Fruit fly (Drosophila melanogaster) Kc167 (cell line): ENCODE data around the gene mag.

Source experiments
- h ChIP-seq: fragments of >200 bp; optimal IDR thresholded peaks from 3 replicates; lab custom pipeline; 2018; ENCODE audit warnings: missing external identifiers
- psq ChIP-seq: fragments of >200 bp; optimal IDR thresholded peaks from 2 replicates; lab custom pipeline; 2017; ENCODE audit warnings: missing external identifiers
- ttk ChIP-seq: sonication (Bioruptor generic); optimal IDR thresholded peaks from 2 replicates; lab custom pipeline; 2017; ENCODE audit warnings: missing external identifiers

dm6 chr3L:20427449-20427848 is 33.0 kb upstream of the mag start, which contains the start of gene CG5274:
- TF ChIP-seq psq (lab: Kevin White, UChicago) (no peak), ttk (lab: Kevin White, UChicago) (no peak), h (no peak)
